Worm (Caenorhabditis elegans) whole organism, L1 larva: Measurements from ENCODE around the gene fkh-8.

Experiments
- blmp-1 ChIP-seq: fragments of 150-350 bp; optimal IDR thresholded peaks from 2 replicates; lab custom pipeline; 2014; ENCODE audit warnings: missing biosample characterization, missing genetic modification characterization
- fkh-10 ChIP-seq: sonication (generic microtip); optimal IDR thresholded peaks from 2 replicates; lab custom pipeline; 2017; ENCODE audit warnings: missing biosample characterization, missing genetic modification reagents, missing genetic modification characterization
- isw-1 ChIP-seq: fragments of 200-800 bp; sonication (Bioruptor generic); IDR thresholded peaks from 2 replicates; pipeline ENCODE4 v1.3.6; 2022; ENCODE audit warnings: missing genetic modification characterization, missing compliant biosample characterization
- jun-1 ChIP-seq: fragments of 150-350 bp; optimal IDR thresholded peaks from 2 replicates; lab custom pipeline; 2014; ENCODE audit warnings: missing biosample characterization, missing genetic modification reagents, missing genetic modification characterization
- lin-39 ChIP-seq: fragments of 150-350 bp; optimal IDR thresholded peaks from 2 replicates; lab custom pipeline; 2014; ENCODE audit warnings: missing biosample characterization, missing genetic modification reagents, missing genetic modification characterization
- lir-3 ChIP-seq: sonication (generic microtip); optimal IDR thresholded peaks from 2 replicates; lab custom pipeline; 2016; ENCODE audit warnings: mild to moderate bottlenecking, missing genetic modification characterization, moderate library complexity, missing compliant biosample characterization; ENCODE audit not compliant: poor library complexity
- unc-62 ChIP-seq: fragments of 150-350 bp; optimal IDR thresholded peaks from 2 replicates; lab custom pipeline; 2014; ENCODE audit warnings: missing biosample characterization, missing genetic modification reagents, missing genetic modification characterization
- ztf-11 ChIP-seq, 2 experiments: sonication (generic microtip); optimal IDR thresholded peaks; 2 replicates each; lab custom pipeline; 2016 to 2017; ENCODE audit warnings: missing genetic modification characterization in 2 of 2, missing biosample characterization in 1 of 2, missing compliant biosample characterization in 1 of 2
- ztf-4 ChIP-seq: fragments of 150-350 bp; optimal IDR thresholded peaks from 2 replicates; lab custom pipeline; 2014; ENCODE audit warnings: missing biosample characterization, missing genetic modification characterization

ce11 chrII:6236093-6236945 lies 45.1 kb upstream of the fkh-8 start:
- TF ChIP-seq lir-3 (tag; lab: Kevin White, UChicago): no peak
- no peak for TF ChIP-seq ztf-11 (tag; optimal IDR thresholded peaks at IDR 0.05; lab: Kevin White, UChicago)
- no peak for TF ChIP-seq fkh-10
- TF ChIP-seq jun-1 (tag; lab: Kevin White, UChicago): no peak
- peak; percentile 78 for TF ChIP-seq blmp-1 (tag; lab: Kevin White, UChicago)
- no peak for TF ChIP-seq lin-39
- no peak for TF ChIP-seq ztf-4 (tag; lab: Kevin White, UChicago)
- no peak for TF ChIP-seq isw-1 (GFP tag; lab: Robert Waterston, UW)
- TF ChIP-seq unc-62: no peak
